Fruit fly (Drosophila melanogaster): ENCODE measurements around the gene CG44532.

DNA sequence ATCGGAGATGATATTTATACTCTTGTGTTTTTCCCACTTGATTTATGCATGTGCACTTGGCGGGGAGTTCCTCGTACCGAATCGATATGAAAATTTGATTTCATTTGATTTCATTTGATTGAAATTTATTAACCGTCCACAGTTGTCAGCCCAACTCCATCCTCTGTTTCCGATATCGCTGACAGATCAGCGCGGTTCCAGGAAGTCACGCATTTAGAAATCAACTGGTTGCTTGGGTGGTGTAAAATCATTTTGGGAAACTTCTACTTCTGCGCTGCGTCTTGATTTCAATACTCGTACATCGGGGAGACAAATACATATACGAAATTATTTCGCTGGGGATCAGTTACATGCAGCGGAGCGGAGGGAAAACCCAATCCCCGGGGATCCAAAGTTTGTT lies 30.4 kb upstream of the CG44532 start:
- TF ChIP-seq Fer2 (tag; optimal IDR thresholded peaks at IDR 0.05) (no peak), CG9817 (tag; optimal IDR thresholded peaks at IDR 0.05) (no peak), knrl (GFP tag; IDR thresholded peaks at IDR 0.05; ENCODE audit: partially characterized antibody) (no peak)
